Fruit fly (Drosophila melanogaster) whole organism, embryonic: ENCODE data around the gene CG44869.

ENCODE experiments used
- Aef1 ChIP-seq: fragments of 200-800 bp; sonication (Bioruptor generic); IDR thresholded peaks from 3 replicates; pipeline ENCODE4 v1.3.6; 2022; ENCODE audit warnings: missing biosample characterization, missing genetic modification characterization
- Awh ChIP-seq: fragments of 200-800 bp; sonication (Bioruptor generic); IDR thresholded peaks from 2 replicates; pipeline ENCODE4, ENCODE4 v1.3.6; 2022; ENCODE audit warnings: missing biosample characterization, missing genetic modification characterization
- B-H2 ChIP-seq: fragments of 200-800 bp; sonication (Bioruptor generic); optimal IDR thresholded peaks from 2 replicates; lab custom pipeline; 2018; ENCODE audit warnings: missing biosample characterization, mild to moderate bottlenecking, missing genetic modification characterization
- Bgb ChIP-seq: fragments of 200-800 bp; sonication (Bioruptor generic); IDR thresholded peaks from 2 replicates; pipeline ENCODE4 v1.3.6; 2022; ENCODE audit warnings: missing biosample characterization, missing genetic modification characterization; ENCODE audit not compliant: partially characterized antibody
- Bteb2 ChIP-seq: fragments of 200-800 bp; sonication (Bioruptor generic); optimal IDR thresholded peaks from 2 replicates; lab custom pipeline; 2016; ENCODE audit warnings: missing biosample characterization, missing genetic modification characterization
- CG10209 ChIP-seq: fragments of 200-800 bp; sonication (Bioruptor generic); optimal IDR thresholded peaks from 3 replicates; lab custom pipeline; 2017; ENCODE audit warnings: missing biosample characterization, mild to moderate bottlenecking, missing genetic modification characterization, missing genetic modification reagents
- CG10267 ChIP-seq: fragments of 200-800 bp; sonication (Bioruptor generic); optimal IDR thresholded peaks from 2 replicates; lab custom pipeline; 2018; ENCODE audit warnings: missing biosample characterization, mild to moderate bottlenecking, missing genetic modification characterization, moderate library complexity
- CG13894 ChIP-seq: fragments of 200-800 bp; sonication (Bioruptor generic); optimal IDR thresholded peaks from 3 replicates; lab custom pipeline; 2018; ENCODE audit warnings: missing biosample characterization, mild to moderate bottlenecking, missing genetic modification characterization, moderate library complexity
- CG14667 ChIP-seq: fragments of 200-800 bp; sonication (Bioruptor generic); IDR thresholded peaks from 2 replicates; pipeline ENCODE4 v1.3.6; 2022; ENCODE audit warnings: missing biosample characterization, missing genetic modification characterization
- CG15073 ChIP-seq: fragments of 200-800 bp; sonication (Bioruptor generic); optimal IDR thresholded peaks from 2 replicates; lab custom pipeline; 2016; ENCODE audit warnings: missing biosample characterization, missing genetic modification characterization
- CG16813 ChIP-seq: fragments of 200-800 bp; sonication (Bioruptor generic); IDR thresholded peaks from 3 replicates; pipeline ENCODE4 v1.3.6; 2022; ENCODE audit warnings: missing biosample characterization, missing genetic modification characterization; ENCODE audit not compliant: partially characterized antibody
- CG2120 ChIP-seq: fragments of 200-800 bp; sonication (Bioruptor generic); optimal IDR thresholded peaks from 3 replicates; lab custom pipeline; 2016; ENCODE audit warnings: missing biosample characterization, missing genetic modification characterization
- CG31441 ChIP-seq: fragments of 200-800 bp; sonication (Bioruptor generic); IDR thresholded peaks from 2 replicates; pipeline ENCODE4 v1.3.6; 2022; ENCODE audit warnings: missing biosample characterization, missing genetic modification characterization
- CG3163 ChIP-seq: fragments of 200-800 bp; sonication (Bioruptor generic); optimal IDR thresholded peaks from 3 replicates; lab custom pipeline; 2016; ENCODE audit warnings: missing biosample characterization, missing genetic modification characterization
- CG4282 ChIP-seq: fragments of 200-800 bp; sonication (Bioruptor generic); optimal IDR thresholded peaks from 2 replicates; lab custom pipeline; 2016; ENCODE audit warnings: missing biosample characterization, missing genetic modification characterization
- CG4360 ChIP-seq: fragments of 200-800 bp; sonication (Bioruptor generic); IDR thresholded peaks from 2 replicates; pipeline ENCODE4 v1.3.6; 2022; ENCODE audit warnings: missing biosample characterization, missing genetic modification characterization
- CG6254 ChIP-seq: fragments of 200-800 bp; sonication (Bioruptor generic); optimal IDR thresholded peaks from 3 replicates; lab custom pipeline; 2017; ENCODE audit warnings: mild to moderate bottlenecking, missing biosample characterization, missing genetic modification reagents, missing genetic modification characterization
- CG8765 ChIP-seq: fragments of 200-800 bp; sonication (Bioruptor generic); IDR thresholded peaks from 2 replicates; pipeline ENCODE4 v1.3.6; 2022; ENCODE audit warnings: missing biosample characterization, missing genetic modification characterization
- CHES-1-like ChIP-seq: fragments of 200-800 bp; sonication (Bioruptor generic); optimal IDR thresholded peaks from 2 replicates; lab custom pipeline; 2016; ENCODE audit warnings: missing biosample characterization, missing genetic modification characterization
- D19A ChIP-seq: fragments of 200-800 bp; optimal IDR thresholded peaks from 3 replicates; lab custom pipeline; 2019; ENCODE audit warnings: missing biosample characterization, mild to moderate bottlenecking, missing genetic modification characterization, moderate library complexity
- Dek ChIP-seq: fragments of 200-800 bp; sonication (Bioruptor generic); optimal IDR thresholded peaks from 3 replicates; lab custom pipeline; 2019; ENCODE audit warnings: missing biosample characterization, mild to moderate bottlenecking, missing genetic modification characterization, moderate library complexity
- Dip2 ChIP-seq: fragments of 200-800 bp; sonication (Bioruptor generic); IDR thresholded peaks from 2 replicates; pipeline ENCODE4 v1.3.6; 2022; ENCODE audit warnings: missing biosample characterization, missing genetic modification characterization
- Dll ChIP-seq: fragments of 200-800 bp; sonication (Bioruptor generic); IDR thresholded peaks from 4 replicates; pipeline ENCODE4 v1.3.6; 2022; ENCODE audit warnings: missing biosample characterization, missing genetic modification characterization; ENCODE audit not compliant: partially characterized antibody
- Elba2 ChIP-seq: fragments of 200-800 bp; sonication (Bioruptor generic); optimal IDR thresholded peaks from 3 replicates; lab custom pipeline; 2016; ENCODE audit warnings: missing biosample characterization, missing genetic modification characterization
- Ets65A ChIP-seq: fragments of 200-800 bp; sonication (Bioruptor generic); peaks from one replicate; lab custom pipeline; 2016; ENCODE audit warnings: missing biosample characterization, missing genetic modification characterization
- GATAe ChIP-seq: fragments of 200-800 bp; sonication (Bioruptor generic); conservative IDR thresholded peaks from 2 replicates; pipeline ENCODE4 v1.3.6; 2022; ENCODE audit warnings: missing biosample characterization, missing genetic modification characterization
- Hr78 ChIP-seq, 2 experiments: fragments of 200-800 bp in 1 of 2; fragments of >200 bp in 1 of 2; sonication (Bioruptor generic) in 1 of 2; optimal IDR thresholded peaks; 2 replicates each; lab custom pipeline; 2017 to 2019; ENCODE audit warnings: missing biosample characterization in 2 of 2, missing genetic modification characterization in 2 of 2, mild to moderate bottlenecking in 1 of 2, moderate library complexity in 1 of 2
- NFAT ChIP-seq: fragments of 200-800 bp; sonication (Bioruptor generic); IDR thresholded peaks from 2 replicates; pipeline ENCODE4 v1.3.6; 2022; ENCODE audit warnings: missing biosample characterization, missing genetic modification characterization
- Neu2 ChIP-seq: fragments of 200-800 bp; sonication (Bioruptor generic); optimal IDR thresholded peaks from 3 replicates; lab custom pipeline; 2016; ENCODE audit warnings: missing biosample characterization, missing genetic modification characterization, borderline replicate concordance
- Nf-YB ChIP-seq: fragments of 200-800 bp; sonication (Bioruptor generic); optimal IDR thresholded peaks from 3 replicates; lab custom pipeline; 2019; ENCODE audit warnings: missing biosample characterization, mild to moderate bottlenecking, missing genetic modification characterization, moderate library complexity
- Stat92E ChIP-seq, 3 experiments: fragments of >200 bp in 2 of 3; fragments of 200-800 bp in 1 of 3; sonication (Bioruptor generic) in 1 of 3; optimal IDR thresholded peaks; 2 replicates each; lab custom pipeline; 2017 to 2019; ENCODE audit warnings: missing biosample characterization in 3 of 3, missing genetic modification characterization in 3 of 3, mild to moderate bottlenecking in 1 of 3, moderate library complexity in 1 of 3
- Trl ChIP-seq, 3 experiments: fragments of >200 bp in 2 of 3; fragments of 200-800 bp in 1 of 3; sonication (Bioruptor generic) in 1 of 3; optimal IDR thresholded peaks; 2 replicates in 1 of 3; 3 replicates in 2 of 3; lab custom pipeline; 2016 to 2017; ENCODE audit warnings: missing biosample characterization in 1 of 3, missing genetic modification characterization in 1 of 3
- Xbp1 ChIP-seq: fragments of 200-800 bp; sonication (Bioruptor generic); optimal IDR thresholded peaks from 3 replicates; lab custom pipeline; 2016; ENCODE audit warnings: missing biosample characterization, mild to moderate bottlenecking, missing genetic modification characterization
- ab ChIP-seq: fragments of 200-800 bp; sonication (Bioruptor generic); optimal IDR thresholded peaks from 2 replicates; lab custom pipeline; 2016; ENCODE audit warnings: missing biosample characterization, missing genetic modification characterization
- ap ChIP-seq: fragments of 200-800 bp; sonication (Bioruptor generic); IDR thresholded peaks from 2 replicates; pipeline ENCODE4 v1.3.6; 2022; ENCODE audit warnings: missing biosample characterization, missing genetic modification characterization
- bigmax ChIP-seq: fragments of 200-800 bp; sonication (Bioruptor generic); optimal IDR thresholded peaks from 2 replicates; lab custom pipeline; 2018; ENCODE audit warnings: missing biosample characterization, mild to moderate bottlenecking, missing genetic modification characterization
- cg ChIP-seq: fragments of 200-800 bp; sonication (Bioruptor generic); optimal IDR thresholded peaks from 3 replicates; lab custom pipeline; 2019; ENCODE audit warnings: missing biosample characterization, mild to moderate bottlenecking, missing genetic modification characterization, moderate library complexity
- crol ChIP-seq: fragments of 200-800 bp; sonication (Bioruptor generic); IDR thresholded peaks from 2 replicates; pipeline ENCODE4 v1.3.6; 2022; ENCODE audit warnings: missing biosample characterization, missing genetic modification characterization
- da ChIP-seq: fragments of 200-800 bp; sonication (Bioruptor generic); optimal IDR thresholded peaks from 2 replicates; lab custom pipeline; 2016; ENCODE audit warnings: missing biosample characterization, missing genetic modification characterization
- esg ChIP-seq: fragments of 200-800 bp; sonication (Bioruptor generic); conservative IDR thresholded peaks from 2 replicates; pipeline ENCODE4 v1.3.6; 2022; ENCODE audit warnings: missing biosample characterization, missing genetic modification characterization
- gfzf ChIP-seq: fragments of 200-800 bp; sonication (Bioruptor generic); optimal IDR thresholded peaks from 2 replicates; lab custom pipeline; 2016; ENCODE audit warnings: missing biosample characterization, mild to moderate bottlenecking, missing genetic modification characterization, moderate library complexity
- hth ChIP-seq: fragments of >200 bp; optimal IDR thresholded peaks from 2 replicates; lab custom pipeline; 2017; ENCODE audit warnings: inconsistent platforms
- jigr1 ChIP-seq: fragments of 200-800 bp; sonication (Bioruptor generic); IDR thresholded peaks from 3 replicates; pipeline ENCODE4 v1.3.6; 2022; ENCODE audit warnings: missing biosample characterization, missing genetic modification characterization
- klu ChIP-seq: fragments of 200-800 bp; sonication (Bioruptor generic); IDR thresholded peaks from 2 replicates; pipeline ENCODE4 v1.3.6; 2022; ENCODE audit warnings: missing biosample characterization, missing genetic modification characterization
- lilli ChIP-seq: fragments of 200-800 bp; sonication (Bioruptor generic); optimal IDR thresholded peaks from 3 replicates; lab custom pipeline; 2016; ENCODE audit warnings: missing biosample characterization, missing genetic modification characterization
- pfk ChIP-seq: fragments of 200-800 bp; sonication (Bioruptor generic); optimal IDR thresholded peaks from 2 replicates; lab custom pipeline; 2018; ENCODE audit warnings: missing biosample characterization, mild to moderate bottlenecking, missing genetic modification characterization, moderate library complexity
- rib ChIP-seq: fragments of 200-800 bp; sonication (Bioruptor generic); IDR thresholded peaks from 2 replicates; pipeline ENCODE4 v1.3.6; 2022; ENCODE audit warnings: missing biosample characterization, missing genetic modification characterization
- sens ChIP-seq: fragments of 200-800 bp; sonication (Bioruptor generic); peaks from one replicate; lab custom pipeline; 2016; ENCODE audit warnings: missing biosample characterization, missing genetic modification characterization
- unpg ChIP-seq: fragments of 200-800 bp; sonication (Bioruptor generic); optimal IDR thresholded peaks from 3 replicates; lab custom pipeline; 2018; ENCODE audit warnings: missing biosample characterization, mild to moderate bottlenecking, missing genetic modification characterization, moderate library complexity
- usp ChIP-seq: fragments of >200 bp; optimal IDR thresholded peaks from 2 replicates; lab custom pipeline; 2017; ENCODE audit warnings: missing biosample characterization, missing genetic modification characterization

CG44869 gene

DNA sequence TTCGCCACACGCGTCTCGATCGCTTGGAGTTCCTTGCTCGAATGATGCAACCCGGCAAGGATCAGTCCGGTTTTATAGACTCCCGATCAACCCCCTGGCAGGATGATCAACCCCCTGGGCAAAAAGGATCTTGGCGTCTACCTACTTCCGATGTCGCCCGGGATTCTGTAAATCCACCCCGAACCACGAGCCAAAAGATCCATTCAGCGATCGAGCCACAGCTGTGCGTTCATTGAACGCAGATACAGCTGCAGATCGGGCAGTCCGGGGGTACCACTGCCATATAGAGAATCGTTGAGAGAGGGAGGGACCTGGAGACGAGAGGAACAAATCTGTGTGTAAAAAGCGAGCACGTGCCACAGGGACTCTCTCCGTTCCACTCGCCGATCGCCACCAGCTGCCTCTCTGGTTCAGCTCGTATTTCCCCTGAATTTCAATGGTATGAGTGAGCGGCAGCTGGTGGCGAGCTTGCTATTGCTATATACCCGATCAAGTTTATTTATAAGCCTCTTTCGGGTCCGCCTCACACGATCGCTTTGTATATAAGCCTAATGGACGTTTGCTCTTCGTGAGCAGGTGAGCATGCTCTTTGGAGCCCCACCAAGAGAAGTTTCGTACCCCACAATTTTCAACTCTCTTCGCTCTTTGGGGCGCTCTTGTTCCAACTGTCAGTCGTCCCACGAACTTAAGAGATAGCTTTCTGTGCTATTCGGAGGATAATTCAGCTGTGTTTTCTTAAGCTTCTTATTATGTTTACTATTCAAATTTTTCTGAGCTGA lies 7.6 kb upstream of the CG44869 start, which contains the start of gene wor (continued):
- TF ChIP-seq rib (GFP tag; lab: Robert Waterston, UW) (no peak), Xbp1 (GFP tag; lab: Kevin White, UChicago) (no peak), Aef1 (GFP tag; lab: Robert Waterston, UW) (no peak), Neu2 (GFP tag; lab: Kevin White, UChicago) (no peak), Dip2 (GFP tag; lab: Robert Waterston, UW) (no peak), Nf-YB (peak; percentile 88), Dek (tag; lab: Kevin White, UChicago) (no peak), Awh (no peak), CG2120 (GFP tag; lab: Kevin White, UChicago) (no peak), gfzf (GFP tag; lab: Kevin White, UChicago) (no peak), da (GFP tag; lab: Kevin White, UChicago) (peak; percentile 2), CG10267 (tag; lab: Kevin White, UChicago) (no peak), Hr78 (GFP tag; optimal IDR thresholded peaks at IDR 0.05; lab: Kevin White, UChicago) (no peak), Ets65A (peak; percentile 8), Bteb2 (no peak), CG13894 (tag; lab: Kevin White, UChicago) (peak; percentile 19), sens (GFP tag; lab: Kevin White, UChicago) (peak; percentile 80), jigr1 (GFP tag; lab: Robert Waterston, UW) (no peak), CG15073 (no peak), CG10209 (GFP tag; lab: Kevin White, UChicago) (no peak), usp (GFP tag; lab: Kevin White, UChicago) (no peak), pfk (GFP tag; lab: Kevin White, UChicago) (peak; percentile 12), bigmax (GFP tag; lab: Kevin White, UChicago) (no peak), Dll (GFP tag; lab: Robert Waterston, UW) (0 out of 4 replicates have a peak, but pooled peaks have one; percentile 12), CHES-1-like (GFP tag; lab: Kevin White, UChicago) (no peak), Trl (optimal IDR thresholded peaks at IDR 0.05; lab: Kevin White, UChicago) (peak; percentile 81 to 85), Trl (GFP tag; optimal IDR thresholded peaks at IDR 0.05; lab: Kevin White, UChicago) (no peak), unpg (GFP tag; lab: Kevin White, UChicago) (no peak), crol (GFP tag; lab: Robert Waterston, UW) (peak; percentile 32; the same call in 1 of the 2 replicates), ap (no peak), Elba2 (GFP tag; lab: Kevin White, UChicago) (no peak), Stat92E (GFP tag; optimal IDR thresholded peaks at IDR 0.05; lab: Kevin White, UChicago) (no peak), GATAe (GFP tag; lab: Robert Waterston, UW) (no peak), ab (no peak), klu (GFP tag; lab: Robert Waterston, UW) (no peak), lilli (GFP tag; lab: Kevin White, UChicago) (no peak), cg (GFP tag; lab: Kevin White, UChicago) (peak; percentile 65), CG4360 (GFP tag; lab: Robert Waterston, UW) (no peak), CG6254 (GFP tag; lab: Kevin White, UChicago) (no peak), NFAT (GFP tag; lab: Robert Waterston, UW) (no peak), CG8765 (GFP tag; lab: Robert Waterston, UW) (no peak), hth (lab: Kevin White, UChicago) (no peak), B-H2 (no peak), CG3163 (GFP tag; lab: Kevin White, UChicago) (peak; percentile 93), Bgb (GFP tag; lab: Robert Waterston, UW) (no peak), esg (GFP tag; lab: Robert Waterston, UW) (no peak), CG16813 (no peak), CG4282 (no peak), CG14667 (GFP tag; lab: Robert Waterston, UW) (no peak), D19A (tag; lab: Kevin White, UChicago) (no peak), CG31441 (no peak)
